Fruit fly (Drosophila melanogaster) whole organism, prepupa: Measurements from ENCODE around the gene mTTF.

Experiments
- Blimp-1 ChIP-seq: fragments of 200-800 bp; sonication (Bioruptor generic); optimal IDR thresholded peaks from 3 replicates; lab custom pipeline; 2017; ENCODE audit warnings: missing biosample characterization, missing genetic modification characterization, mild to moderate bottlenecking, moderate library complexity, missing genetic modification reagents
- CG31627 ChIP-seq: fragments of 200-800 bp; sonication (Bioruptor generic); optimal IDR thresholded peaks from 3 replicates; lab custom pipeline; 2016; ENCODE audit warnings: missing biosample characterization, missing genetic modification characterization
- CG4318 ChIP-seq: fragments of 200-800 bp; sonication (Bioruptor generic); optimal IDR thresholded peaks from 3 replicates; lab custom pipeline; 2017; ENCODE audit warnings: missing biosample characterization, mild to moderate bottlenecking, missing genetic modification characterization
- Hr39 ChIP-seq: fragments of 200-800 bp; sonication (Bioruptor generic); optimal IDR thresholded peaks from 2 replicates; lab custom pipeline; 2016; ENCODE audit warnings: missing biosample characterization, missing genetic modification characterization
- Sox14 ChIP-seq: fragments of 200-800 bp; sonication (Bioruptor generic); optimal IDR thresholded peaks from 3 replicates; lab custom pipeline; 2016; ENCODE audit warnings: missing biosample characterization, missing genetic modification characterization
- eg ChIP-seq: fragments of 200-800 bp; sonication (Bioruptor generic); IDR thresholded peaks from 3 replicates; pipeline ENCODE4 v1.3.6; 2022; ENCODE audit warnings: missing biosample characterization, missing genetic modification characterization
- fd59A ChIP-seq: fragments of 200-800 bp; sonication (Bioruptor generic); optimal IDR thresholded peaks from 2 replicates; lab custom pipeline; 2017; ENCODE audit warnings: missing biosample characterization, mild to moderate bottlenecking, missing genetic modification characterization, missing genetic modification reagents
- pdm3 ChIP-seq: fragments of 200-800 bp; sonication (Bioruptor generic); optimal IDR thresholded peaks from 3 replicates; lab custom pipeline; 2016; ENCODE audit warnings: missing biosample characterization, missing genetic modification characterization
- spab ChIP-seq: fragments of 200-800 bp; sonication (Bioruptor generic); optimal IDR thresholded peaks from 2 replicates; lab custom pipeline; 2017; ENCODE audit warnings: missing biosample characterization, mild to moderate bottlenecking, missing genetic modification characterization, missing genetic modification reagents

- TF ChIP-seq eg (GFP tag; lab: Robert Waterston, UW) (peak; percentile 75), Sox14 (GFP tag; lab: Kevin White, UChicago) (no peak), spab (GFP tag; lab: Kevin White, UChicago) (peak; percentile 75), fd59A (GFP tag; lab: Kevin White, UChicago) (peak; percentile 24), CG31627 (GFP tag; lab: Kevin White, UChicago) (peak; percentile 22), Hr39 (GFP tag; lab: Kevin White, UChicago) (peak; percentile 22), CG4318 (GFP tag; lab: Kevin White, UChicago) (peak; percentile 71), Blimp-1 (peak; percentile 45), pdm3 (GFP tag; lab: Kevin White, UChicago) (no peak)
These were observed 18.7 kb upstream of the mTTF start for dm6 chr2L:14367274-14367669.
